1 fruit fly cellular context compared by ENCODE assay signal in genomic region chr3L:8289336-8290258, dm6.
TF ChIP-seq lines count a peak whose summit lies in the region.

Gene cert (minus strand): TSS chr3L:8289870.

TF ChIP-seq in whole organism, embryonic, 481 proteins besides CTCF, POLR2A, EP300 and RAD21 (continued from another document and continues in another):
- TF ChIP-seq Xbp1 (GFP tag; optimal IDR thresholded peaks at IDR 0.05; lab: Kevin White, UChicago) (peak; percentile 18), gfzf (GFP tag; optimal IDR thresholded peaks at IDR 0.05; lab: Kevin White, UChicago) (peak; percentile 46), MESR4 (GFP tag; optimal IDR thresholded peaks at IDR 0.05; lab: Kevin White, UChicago) (peak; percentile 72), Bgb (GFP tag; IDR thresholded peaks at IDR 0.05; lab: Robert Waterston, UW; ENCODE audit: partially characterized antibody) (peak; percentile 90), nmo (GFP tag; optimal IDR thresholded peaks at IDR 0.05; lab: Kevin White, UChicago) (peak; percentile 70), HLH4C (GFP tag; IDR thresholded peaks at IDR 0.05; lab: Robert Waterston, UW; ENCODE audit: partially characterized antibody) (peak; percentile 83), CG14860 (GFP tag; IDR thresholded peaks at IDR 0.05; lab: Robert Waterston, UW; ENCODE audit: partially characterized antibody) (peak; percentile 88), pum (GFP tag; optimal IDR thresholded peaks at IDR 0.05; lab: Kevin White, UChicago) (peak; percentile 6), row (GFP tag; IDR thresholded peaks at IDR 0.05; lab: Robert Waterston, UW) (peak; percentile 53), psq (GFP tag; optimal IDR thresholded peaks at IDR 0.05; lab: Kevin White, UChicago) (no peak), lab (GFP tag; optimal IDR thresholded peaks at IDR 0.05; lab: Kevin White, UChicago) (no peak), sna (GFP tag; IDR thresholded peaks at IDR 0.05; lab: Robert Waterston, UW; ENCODE audit: partially characterized antibody) (peak; percentile 87), Atf6 (GFP tag; IDR thresholded peaks at IDR 0.05; lab: Robert Waterston, UW) (0 out of 2 replicates have a peak, but pooled peaks have one; percentile 14), kah (GFP tag; optimal IDR thresholded peaks at IDR 0.05; lab: Kevin White, UChicago) (peak; percentile 94), CG12769 (tag; optimal IDR thresholded peaks at IDR 0.05; lab: Kevin White, UChicago) (peak; percentile 24), CG14050 (GFP tag; IDR thresholded peaks at IDR 0.05; lab: Robert Waterston, UW) (no peak), CG10274 (GFP tag; optimal IDR thresholded peaks at IDR 0.05; lab: Kevin White, UChicago) (no peak), ind (GFP tag; optimal IDR thresholded peaks at IDR 0.05; lab: Kevin White, UChicago) (peak; percentile 10), Chrac-16 (GFP tag; optimal IDR thresholded peaks at IDR 0.05; lab: Kevin White, UChicago) (peak; percentile 22), CG17385 (GFP tag; optimal IDR thresholded peaks at IDR 0.05; lab: Kevin White, UChicago) (peak; percentile 96), Nf-YB (GFP tag; optimal IDR thresholded peaks at IDR 0.05; lab: Kevin White, UChicago) (no peak), Dll (GFP tag; IDR thresholded peaks at IDR 0.05; lab: Robert Waterston, UW; ENCODE audit: partially characterized antibody) (peak; percentile 92), vvl (GFP tag; IDR thresholded peaks at IDR 0.05; lab: Robert Waterston, UW) (0 out of 2 replicates have a peak, but pooled peaks have one; percentile 29), CG9727 (GFP tag; optimal IDR thresholded peaks at IDR 0.05; lab: Kevin White, UChicago) (peak; percentile 28), chm (GFP tag; IDR thresholded peaks at IDR 0.05; lab: Robert Waterston, UW) (0 out of 2 replicates have a peak, but pooled peaks have one; percentile 14), Doc3 (GFP tag; IDR thresholded peaks at IDR 0.05; lab: Robert Waterston, UW; ENCODE audit: partially characterized antibody) (peak; percentile 86), Opbp (GFP tag; IDR thresholded peaks at IDR 0.05; lab: Robert Waterston, UW; ENCODE audit: partially characterized antibody) (peak; percentile 90), CG6791 (GFP tag; IDR thresholded peaks at IDR 0.05; lab: Robert Waterston, UW; ENCODE audit: partially characterized antibody) (peak; percentile 89), gro (GFP tag; optimal IDR thresholded peaks at IDR 0.05; lab: Kevin White, UChicago) (peak; percentile 23), Oli (tag; optimal IDR thresholded peaks at IDR 0.05; lab: Kevin White, UChicago) (no peak), tin (GFP tag; optimal IDR thresholded peaks at IDR 0.05; lab: Kevin White, UChicago) (peak; percentile 21), lbe (GFP tag; optimal IDR thresholded peaks at IDR 0.05; lab: Kevin White, UChicago) (peak; percentile 61), prd (optimal IDR thresholded peaks at IDR 0.05; lab: Kevin White, UChicago) (no peak), prd (GFP tag; IDR thresholded peaks at IDR 0.05; lab: Robert Waterston, UW) (0 out of 3 replicates have a peak, but pooled peaks have one; percentile 11), CG43689 (GFP tag; IDR thresholded peaks at IDR 0.05; lab: Robert Waterston, UW) (no peak), CG2129 (GFP tag; IDR thresholded peaks at IDR 0.05; lab: Robert Waterston, UW; ENCODE audit: partially characterized antibody) (peak; percentile 76), CG1832 (GFP tag; optimal IDR thresholded peaks at IDR 0.05; lab: Kevin White, UChicago) (no peak), trem (tag; optimal IDR thresholded peaks at IDR 0.05; lab: Kevin White, UChicago) (peak; percentile 60), sob (GFP tag; IDR thresholded peaks at IDR 0.05; lab: Robert Waterston, UW) (no peak), CG33213 (GFP tag; optimal IDR thresholded peaks at IDR 0.05; lab: Kevin White, UChicago) (peak; percentile 17), slbo (GFP tag; IDR thresholded peaks at IDR 0.05; lab: Robert Waterston, UW) (peak; percentile 54; the same call in 1 of the 2 replicates), Pdp1 (GFP tag; optimal IDR thresholded peaks at IDR 0.05; lab: Kevin White, UChicago) (peak in 1 of 2 experiments; percentile 74), scrt (GFP tag; optimal IDR thresholded peaks at IDR 0.05; lab: Kevin White, UChicago) (peak; percentile 26), vnd (GFP tag; IDR thresholded peaks at IDR 0.05; lab: Robert Waterston, UW; ENCODE audit: partially characterized antibody) (peak; percentile 90), CG30020 (tag; optimal IDR thresholded peaks at IDR 0.05; lab: Kevin White, UChicago) (peak; percentile 18), Dref (GFP tag; IDR thresholded peaks at IDR 0.05; lab: Robert Waterston, UW) (peak; percentile 91), Rfx (GFP tag; IDR thresholded peaks at IDR 0.05; lab: Robert Waterston, UW) (0 out of 2 replicates have a peak, but pooled peaks have one; percentile 30), exex (tag; optimal IDR thresholded peaks at IDR 0.05; lab: Kevin White, UChicago) (peak; percentile 67), CG6765 (GFP tag; optimal IDR thresholded peaks at IDR 0.05; lab: Kevin White, UChicago) (peak; percentile 22), CG17361 (GFP tag; IDR thresholded peaks at IDR 0.05; lab: Robert Waterston, UW) (peak; percentile 63; the same call in 2 of the 3 replicates), shn (GFP tag; optimal IDR thresholded peaks at IDR 0.05; lab: Kevin White, UChicago) (peak; percentile 29), CG31441 (GFP tag; IDR thresholded peaks at IDR 0.05; lab: Robert Waterston, UW) (no peak), Sin3A (optimal IDR thresholded peaks at IDR 0.05; lab: Kevin White, UChicago) (peak; percentile 94), Dp (GFP tag; optimal IDR thresholded peaks at IDR 0.05; lab: Kevin White, UChicago) (peak; percentile 87), CG13624 (GFP tag; optimal IDR thresholded peaks at IDR 0.05; lab: Kevin White, UChicago) (peak; percentile 10), nerfin-2 (GFP tag; IDR thresholded peaks at IDR 0.05; lab: Robert Waterston, UW; ENCODE audit: partially characterized antibody) (peak; percentile 86), CG34376 (GFP tag; optimal IDR thresholded peaks at IDR 0.05; lab: Kevin White, UChicago) (peak; percentile 33), unc-4 (GFP tag; IDR thresholded peaks at IDR 0.05; lab: Robert Waterston, UW; ENCODE audit: partially characterized antibody) (peak; percentile 88), CG11398 (GFP tag; optimal IDR thresholded peaks at IDR 0.05; lab: Kevin White, UChicago) (no peak), amos (GFP tag; IDR thresholded peaks at IDR 0.05; lab: Robert Waterston, UW; ENCODE audit: partially characterized antibody) (peak; percentile 91), bcd (GFP tag; optimal IDR thresholded peaks at IDR 0.05; lab: Kevin White, UChicago) (peak; percentile 18), Dbx (GFP tag; IDR thresholded peaks at IDR 0.05; lab: Robert Waterston, UW) (peak; percentile 36; the same call in 1 of the 3 replicates), CG12104 (GFP tag; optimal IDR thresholded peaks at IDR 0.05; lab: Kevin White, UChicago) (peak; percentile 10), gem (tag; optimal IDR thresholded peaks at IDR 0.05; lab: Kevin White, UChicago) (peak; percentile 11), fd64A (GFP tag; optimal IDR thresholded peaks at IDR 0.05; lab: Kevin White, UChicago) (no peak), Sry-δ (GFP tag; optimal IDR thresholded peaks at IDR 0.05; lab: Kevin White, UChicago) (peak; percentile 98), CG18619 (GFP tag; optimal IDR thresholded peaks at IDR 0.05; lab: Kevin White, UChicago) (peak; percentile 11), PHDP (tag; optimal IDR thresholded peaks at IDR 0.05; lab: Kevin White, UChicago) (peak; percentile 15), CG12155 (GFP tag; optimal IDR thresholded peaks at IDR 0.05; lab: Kevin White, UChicago) (peak; percentile 16), Lhr (GFP tag; optimal IDR thresholded peaks at IDR 0.05; lab: Kevin White, UChicago) (peak; percentile 37), hbn (GFP tag; IDR thresholded peaks at IDR 0.05; lab: Robert Waterston, UW; ENCODE audit: partially characterized antibody) (peak; percentile 86), CG17359 (tag; optimal IDR thresholded peaks at IDR 0.05; lab: Kevin White, UChicago) (no peak), CG10543 (GFP tag; optimal IDR thresholded peaks at IDR 0.05; lab: Kevin White, UChicago) (peak; percentile 36), Fer1 (GFP tag; optimal IDR thresholded peaks at IDR 0.05; lab: Kevin White, UChicago) (peak; percentile 44), tap (tag; optimal IDR thresholded peaks at IDR 0.05; lab: Kevin White, UChicago) (no peak), sqz (GFP tag; optimal IDR thresholded peaks at IDR 0.05; lab: Kevin White, UChicago) (peak; percentile 31), p53 (GFP tag; optimal IDR thresholded peaks at IDR 0.05; lab: Kevin White, UChicago) (peak; percentile 38), CG12071 (GFP tag; optimal IDR thresholded peaks at IDR 0.05; lab: Kevin White, UChicago) (no peak), MBD-R2 (GFP tag; IDR thresholded peaks at IDR 0.05; lab: Robert Waterston, UW) (peak; percentile 71), grau (tag; optimal IDR thresholded peaks at IDR 0.05; lab: Kevin White, UChicago) (peak; percentile 29), CG6272 (GFP tag; IDR thresholded peaks at IDR 0.05; lab: Robert Waterston, UW) (0 out of 2 replicates have a peak, but pooled peaks have one; percentile 5), HLHmδ (GFP tag; optimal IDR thresholded peaks at IDR 0.05; lab: Kevin White, UChicago) (no peak), CG8944 (GFP tag; optimal IDR thresholded peaks at IDR 0.05; lab: Kevin White, UChicago) (no peak), Stat92E (GFP tag; optimal IDR thresholded peaks at IDR 0.05; lab: Kevin White, UChicago) (no peak), z (GFP tag; IDR thresholded peaks at IDR 0.05; lab: Robert Waterston, UW) (no peak), CG4424 (GFP tag; optimal IDR thresholded peaks at IDR 0.05; lab: Kevin White, UChicago) (peak; percentile 43), E2f2 (GFP tag; IDR thresholded peaks at IDR 0.05; lab: Robert Waterston, UW) (peak; percentile 92), maf-S (GFP tag; optimal IDR thresholded peaks at IDR 0.05; lab: Kevin White, UChicago) (peak; percentile 12), CG6813 (GFP tag; optimal IDR thresholded peaks at IDR 0.05; lab: Kevin White, UChicago) (peak; percentile 38), HHEX (GFP tag; optimal IDR thresholded peaks at IDR 0.05; lab: Kevin White, UChicago) (no peak), CG7372 (GFP tag; IDR thresholded peaks at IDR 0.05; lab: Robert Waterston, UW) (no peak), tx (GFP tag; optimal IDR thresholded peaks at IDR 0.05; lab: Kevin White, UChicago) (peak; percentile 26), ems (GFP tag; optimal IDR thresholded peaks at IDR 0.05; lab: Kevin White, UChicago) (no peak), Awh (GFP tag; IDR thresholded peaks at IDR 0.05; lab: Robert Waterston, UW) (0 out of 2 replicates have a peak, but pooled peaks have one; percentile 25), fd102C (GFP tag; optimal IDR thresholded peaks at IDR 0.05; lab: Kevin White, UChicago) (no peak), CG3847 (GFP tag; IDR thresholded peaks at IDR 0.05; lab: Robert Waterston, UW) (peak; percentile 49), CG9797 (GFP tag; optimal IDR thresholded peaks at IDR 0.05; lab: Kevin White, UChicago) (peak; percentile 17), mam (GFP tag; optimal IDR thresholded peaks at IDR 0.05; lab: Kevin White, UChicago) (peak; percentile 53), ATbp (GFP tag; optimal IDR thresholded peaks at IDR 0.05; lab: Kevin White, UChicago) (no peak), stc (GFP tag; IDR thresholded peaks at IDR 0.05; lab: Robert Waterston, UW) (peak; percentile 36; the same call in 1 of the 2 replicates), NC2α (GFP tag; optimal IDR thresholded peaks at IDR 0.05; lab: Kevin White, UChicago) (no peak), CG15011 (GFP tag; optimal IDR thresholded peaks at IDR 0.05; lab: Kevin White, UChicago) (no peak), HmgD (GFP tag; optimal IDR thresholded peaks at IDR 0.05; lab: Kevin White, UChicago) (peak; percentile 6), Ets97D (GFP tag; optimal IDR thresholded peaks at IDR 0.05; lab: Kevin White, UChicago) (peak; percentile 65), cwo (GFP tag; optimal IDR thresholded peaks at IDR 0.05; lab: Kevin White, UChicago) (peak; percentile 7), CkIIα-i1 (GFP tag; IDR thresholded peaks at IDR 0.05; lab: Robert Waterston, UW) (no peak), Dad (GFP tag; optimal IDR thresholded peaks at IDR 0.05; lab: Kevin White, UChicago) (peak; percentile 35), YL-1 (GFP tag; optimal IDR thresholded peaks at IDR 0.05; lab: Kevin White, UChicago) (peak; percentile 52), kay (GFP tag; optimal IDR thresholded peaks at IDR 0.05; lab: Kevin White, UChicago) (peak; percentile 46), BEAF-32 (GFP tag; optimal IDR thresholded peaks at IDR 0.05; lab: Kevin White, UChicago) (peak; percentile 93), CG4617 (GFP tag; optimal IDR thresholded peaks at IDR 0.05; lab: Kevin White, UChicago; ENCODE audit: borderline replicate concordance) (peak; percentile 37), bab2 (GFP tag; optimal IDR thresholded peaks at IDR 0.05; lab: Kevin White, UChicago) (peak; percentile 35), tna (GFP tag; IDR thresholded peaks at IDR 0.05; lab: Robert Waterston, UW; ENCODE audit: partially characterized antibody) (peak; percentile 76), Myb (GFP tag; optimal IDR thresholded peaks at IDR 0.05; lab: Kevin White, UChicago) (peak; percentile 96), Max (GFP tag; optimal IDR thresholded peaks at IDR 0.05; lab: Kevin White, UChicago) (peak; percentile 25), Dip3 (GFP tag; optimal IDR thresholded peaks at IDR 0.05; lab: Kevin White, UChicago) (peak; percentile 22), rib (GFP tag; IDR thresholded peaks at IDR 0.05; lab: Robert Waterston, UW) (no peak), trh (GFP tag; optimal IDR thresholded peaks at IDR 0.05; lab: Kevin White, UChicago) (no peak), repo (GFP tag; optimal IDR thresholded peaks at IDR 0.05; lab: Kevin White, UChicago) (no peak), Eip74EF (GFP tag; optimal IDR thresholded peaks at IDR 0.05; lab: Kevin White, UChicago) (peak in 1 of 2 experiments; percentile 20), Hey (tag; optimal IDR thresholded peaks at IDR 0.05; lab: Kevin White, UChicago) (peak; percentile 14), Ets65A (GFP tag; lab: Kevin White, UChicago) (peak; percentile 94), CG14710 (tag; optimal IDR thresholded peaks at IDR 0.05; lab: Kevin White, UChicago) (peak; percentile 99), Hr3 (GFP tag; optimal IDR thresholded peaks at IDR 0.05; lab: Kevin White, UChicago) (peak; percentile 21), Med (GFP tag; lab: Kevin White, UChicago) (peak; percentile 81), Hmr (GFP tag; optimal IDR thresholded peaks at IDR 0.05; lab: Kevin White, UChicago) (peak; percentile 19), zen (tag; optimal IDR thresholded peaks at IDR 0.05; lab: Kevin White, UChicago) (peak; percentile 29)
